Fruit fly (Drosophila melanogaster) whole organism, pupa: ENCODE data around the gene CG31717.

Experiments used
- CG10348 ChIP-seq: fragments of 200-800 bp; sonication (Bioruptor generic); IDR thresholded peaks from 2 replicates; pipeline ENCODE4 v1.3.6; 2022; ENCODE audit warnings: missing biosample characterization, missing genetic modification characterization
- CG12605 ChIP-seq: fragments of 200-800 bp; sonication (Bioruptor generic); IDR thresholded peaks from 2 replicates; pipeline ENCODE4 v1.3.6; 2022; ENCODE audit warnings: missing biosample characterization, missing genetic modification characterization
- CG13204 ChIP-seq: fragments of 200-800 bp; sonication (Bioruptor generic); optimal IDR thresholded peaks from 2 replicates; lab custom pipeline; 2018; ENCODE audit warnings: missing biosample characterization, mild to moderate bottlenecking, missing genetic modification characterization, moderate library complexity
- CG14655 ChIP-seq: fragments of 200-800 bp; sonication (Bioruptor generic); optimal IDR thresholded peaks from 3 replicates; lab custom pipeline; 2017; ENCODE audit warnings: mild to moderate bottlenecking, missing biosample characterization, missing genetic modification reagents, missing genetic modification characterization
- CG15710 ChIP-seq: fragments of 200-800 bp; sonication (Bioruptor generic); optimal IDR thresholded peaks from 2 replicates; lab custom pipeline; 2018; ENCODE audit warnings: missing biosample characterization, mild to moderate bottlenecking, missing genetic modification characterization, moderate library complexity
- CG17806 ChIP-seq: fragments of 200-800 bp; sonication (Bioruptor generic); optimal IDR thresholded peaks from 2 replicates; lab custom pipeline; 2018; ENCODE audit warnings: missing biosample characterization, mild to moderate bottlenecking, missing genetic modification characterization, moderate library complexity
- CG32121 ChIP-seq: fragments of 200-800 bp; sonication (Bioruptor generic); IDR thresholded peaks from 2 replicates; pipeline ENCODE4 v1.3.6; 2022; ENCODE audit warnings: missing biosample characterization, missing genetic modification characterization
- CG34367 ChIP-seq: fragments of 200-800 bp; sonication (Bioruptor generic); optimal IDR thresholded peaks from 2 replicates; lab custom pipeline; 2018; ENCODE audit warnings: missing biosample characterization, mild to moderate bottlenecking, missing genetic modification characterization
- CG4496 ChIP-seq: fragments of 200-800 bp; sonication (Bioruptor generic); IDR thresholded peaks from 3 replicates; pipeline ENCODE4 v1.3.6; 2022; ENCODE audit warnings: missing biosample characterization, missing genetic modification characterization
- CG8159 ChIP-seq: fragments of 200-800 bp; sonication (Bioruptor generic); optimal IDR thresholded peaks from 3 replicates; lab custom pipeline; 2018; ENCODE audit warnings: missing biosample characterization, mild to moderate bottlenecking, missing genetic modification characterization, moderate library complexity
- CG8301 ChIP-seq: fragments of 200-800 bp; sonication (Bioruptor generic); optimal IDR thresholded peaks from 2 replicates; lab custom pipeline; 2018; ENCODE audit warnings: missing biosample characterization, mild to moderate bottlenecking, missing genetic modification characterization
- CG9948 ChIP-seq: fragments of 200-800 bp; sonication (Bioruptor generic); optimal IDR thresholded peaks from 2 replicates; lab custom pipeline; 2018; ENCODE audit warnings: missing biosample characterization, mild to moderate bottlenecking, missing genetic modification characterization, moderate library complexity
- D1 ChIP-seq: fragments of 200-800 bp; sonication (Bioruptor generic); optimal IDR thresholded peaks from 2 replicates; lab custom pipeline; 2018; ENCODE audit warnings: missing biosample characterization, mild to moderate bottlenecking, missing genetic modification characterization, moderate library complexity
- EcR ChIP-seq: fragments of 200-800 bp; sonication (Bioruptor generic); optimal IDR thresholded peaks from 3 replicates; lab custom pipeline; 2019; ENCODE audit warnings: missing biosample characterization, missing genetic modification characterization, mild to moderate bottlenecking, moderate library complexity, missing genetic modification reagents
- Ets98B ChIP-seq: fragments of 200-800 bp; sonication (Bioruptor generic); IDR thresholded peaks from 2 replicates; pipeline ENCODE4 v1.3.6; 2022; ENCODE audit warnings: missing biosample characterization, missing genetic modification characterization
- Pif1A ChIP-seq: fragments of 200-800 bp; sonication (Bioruptor generic); optimal IDR thresholded peaks from 3 replicates; lab custom pipeline; 2016; ENCODE audit warnings: missing biosample characterization, missing genetic modification characterization
- Pif1B ChIP-seq: fragments of 200-800 bp; sonication (Bioruptor generic); optimal IDR thresholded peaks from 3 replicates; lab custom pipeline; 2016; ENCODE audit warnings: missing biosample characterization, missing genetic modification characterization
- Snoo ChIP-seq: fragments of 200-800 bp; sonication (Bioruptor generic); optimal IDR thresholded peaks from 3 replicates; lab custom pipeline; 2017; ENCODE audit warnings: missing biosample characterization, mild to moderate bottlenecking, missing genetic modification characterization, inconsistent platforms
- fd96Ca ChIP-seq: fragments of 200-800 bp; sonication (Bioruptor generic); IDR thresholded peaks from 3 replicates; pipeline ENCODE4 v1.3.6; 2022; ENCODE audit warnings: missing biosample characterization, missing genetic modification characterization
- gl ChIP-seq: fragments of 200-800 bp; sonication (Bioruptor generic); optimal IDR thresholded peaks from 2 replicates; lab custom pipeline; 2018; ENCODE audit warnings: missing biosample characterization, mild to moderate bottlenecking, missing genetic modification characterization
- rn ChIP-seq: fragments of 200-800 bp; sonication (Bioruptor generic); IDR thresholded peaks from 2 replicates; pipeline ENCODE4 v1.3.6; 2022; ENCODE audit warnings: missing biosample characterization, missing genetic modification characterization

The CG31717 gene

DNA sequence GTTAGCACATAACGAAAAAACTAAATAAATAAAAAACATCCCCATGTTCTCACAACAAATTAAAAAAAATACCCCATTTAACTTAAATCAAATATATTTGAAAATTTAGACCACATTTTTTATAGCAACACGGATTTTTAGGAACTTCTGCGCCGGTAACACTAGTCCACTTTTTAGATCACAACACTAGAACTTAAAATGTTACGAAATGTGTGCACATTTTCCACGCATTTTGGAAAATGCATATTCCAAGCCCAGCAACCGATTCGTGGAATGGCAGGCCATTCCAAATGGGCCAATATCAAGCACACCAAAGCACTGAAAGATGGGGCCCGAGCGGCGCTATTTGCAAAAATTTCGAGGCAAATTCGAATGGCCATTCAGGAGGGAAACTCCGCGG lies 18.2 kb downstream of the CG31717 start, which contains the start of gene CG4957:
TSS of gene CG4957 (plus strand) at position 185 of the 400 bp plus-strand sequence.
- TF ChIP-seq CG15710 (no peak), CG14655 (no peak), CG8301 (no peak), CG12605 (no peak), Ets98B (GFP tag; lab: Robert Waterston, UW) (no peak), CG9948 (tag; lab: Kevin White, UChicago) (no peak), Pif1A (GFP tag; lab: Kevin White, UChicago) (no peak), Pif1B (GFP tag; lab: Kevin White, UChicago) (no peak), CG32121 (no peak), CG8159 (tag; lab: Kevin White, UChicago) (no peak), fd96Ca (GFP tag; lab: Robert Waterston, UW) (no peak), CG34367 (tag; lab: Kevin White, UChicago) (no peak), CG4496 (GFP tag; lab: Robert Waterston, UW) (no peak), EcR (GFP tag; lab: Kevin White, UChicago) (no peak)
- TF ChIP-seq, all 21 proteins: peak for 0

dm6 chr2L:10269854-10270253 lies 19.3 kb downstream of the CG31717 start, which contains the start of gene Mulk:
Mulk (plus strand) TSS chr2L:10270051.
- TF ChIP-seq gl (tag; lab: Kevin White, UChicago) = no peak
- no peak for TF ChIP-seq CG12605
- no peak for TF ChIP-seq Ets98B (GFP tag; lab: Robert Waterston, UW)
- TF ChIP-seq CG8159 (tag; lab: Kevin White, UChicago) = no peak
- no peak for TF ChIP-seq CG4496 (GFP tag; lab: Robert Waterston, UW)
- TF ChIP-seq Snoo (tag; lab: Kevin White, UChicago) = no peak
- TF ChIP-seq fd96Ca (GFP tag; lab: Robert Waterston, UW) = no peak
- TF ChIP-seq CG34367 (tag; lab: Kevin White, UChicago) = no peak
- TF ChIP-seq CG14655 = no peak
- TF ChIP-seq Pif1B (GFP tag; lab: Kevin White, UChicago) = no peak
- no peak for TF ChIP-seq CG10348 (GFP tag; lab: Robert Waterston, UW)
- TF ChIP-seq CG32121 = no peak
- TF ChIP-seq CG9948 (tag; lab: Kevin White, UChicago) = no peak
- no peak for TF ChIP-seq rn (GFP tag; lab: Robert Waterston, UW)
- TF ChIP-seq Pif1A (GFP tag; lab: Kevin White, UChicago) = no peak
- TF ChIP-seq CG15710 = no peak
- TF ChIP-seq CG8301 = no peak
- no peak for TF ChIP-seq D1 (tag; lab: Kevin White, UChicago)
- TF ChIP-seq CG17806 = no peak

dm6 chr2L:10272224-10272623 lies 21.7 kb downstream of the CG31717 start, which contains the start of gene trk:
trk (minus strand) TSS chr2L:10272324.
- TF ChIP-seq fd96Ca (GFP tag; lab: Robert Waterston, UW) = no peak
- no peak for TF ChIP-seq CG14655
- TF ChIP-seq gl (tag; lab: Kevin White, UChicago) = no peak
- TF ChIP-seq CG9948 (tag; lab: Kevin White, UChicago) = no peak
- TF ChIP-seq Ets98B (GFP tag; lab: Robert Waterston, UW) = no peak
- TF ChIP-seq EcR (GFP tag; lab: Kevin White, UChicago) = no peak
- TF ChIP-seq CG32121 = no peak
- no peak for TF ChIP-seq CG4496 (GFP tag; lab: Robert Waterston, UW)
- no peak for TF ChIP-seq D1 (tag; lab: Kevin White, UChicago)
- no peak for TF ChIP-seq CG12605

DNA sequence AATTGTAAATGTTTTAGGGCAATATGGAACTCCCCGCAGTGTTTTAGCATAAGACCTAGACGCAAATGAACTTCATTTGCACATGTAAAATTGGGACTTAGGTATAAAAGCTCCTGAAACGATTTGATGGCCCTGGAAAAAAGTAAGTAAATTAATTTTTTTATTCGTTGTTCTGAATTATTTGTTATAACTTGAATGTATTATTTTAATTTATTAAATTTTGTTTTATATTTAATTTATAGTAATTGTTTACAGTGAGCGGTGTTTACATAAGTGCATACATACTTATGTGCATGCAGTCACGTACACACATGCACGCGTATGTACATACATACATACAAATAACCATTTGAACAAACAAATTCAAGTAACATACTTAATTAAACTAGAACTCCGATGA lies 25.9 kb downstream of the CG31717 start:
- TF ChIP-seq CG12605 (peak; percentile 64), D1 (tag; lab: Kevin White, UChicago) (no peak), CG34367 (tag; lab: Kevin White, UChicago) (no peak), fd96Ca (GFP tag; lab: Robert Waterston, UW) (no peak), CG17806 (peak; percentile 75), CG32121 (peak; percentile 64), CG9948 (tag; lab: Kevin White, UChicago) (no peak), CG4496 (GFP tag; lab: Robert Waterston, UW) (peak; percentile 67; the same call in 2 of the 3 replicates), CG15710 (peak; percentile 37), Pif1B (GFP tag; lab: Kevin White, UChicago) (no peak), Snoo (tag; lab: Kevin White, UChicago) (peak; percentile 45), CG13204 (GFP tag; lab: Kevin White, UChicago) (no peak), CG10348 (GFP tag; lab: Robert Waterston, UW) (no peak), gl (tag; lab: Kevin White, UChicago) (no peak), CG8301 (no peak), CG8159 (tag; lab: Kevin White, UChicago) (no peak), CG14655 (no peak), EcR (GFP tag; lab: Kevin White, UChicago) (no peak), rn (GFP tag; lab: Robert Waterston, UW) (no peak), Ets98B (GFP tag; lab: Robert Waterston, UW) (no peak; the same call in 1 of the 2 replicates), Pif1A (GFP tag; lab: Kevin White, UChicago) (no peak)

DNA sequence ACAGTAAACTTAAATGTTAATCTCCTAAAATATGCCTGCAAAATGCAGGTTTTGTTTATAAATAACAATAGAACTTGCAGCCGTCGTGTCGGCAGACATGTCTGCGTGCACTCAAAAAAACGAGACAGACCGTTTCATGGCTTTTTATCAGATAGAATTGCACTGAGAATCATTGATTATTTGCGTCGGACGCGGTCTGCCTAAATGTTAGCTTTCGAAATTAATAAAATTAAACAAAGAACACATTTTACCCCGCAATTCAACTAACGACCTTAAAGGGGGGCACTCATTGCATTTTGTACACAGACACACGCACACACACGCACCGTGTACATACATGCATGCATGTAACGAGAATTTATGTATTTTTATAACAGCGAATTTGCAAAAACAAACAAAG lies 26.3 kb downstream of the CG31717 start:
- TF ChIP-seq Ets98B (GFP tag; lab: Robert Waterston, UW) = no peak; the same call in 1 of the 2 replicates
- peak; percentile 46 for TF ChIP-seq Pif1B (GFP tag; lab: Kevin White, UChicago)
- peak; percentile 19; the same call in 1 of the 2 replicates for TF ChIP-seq CG12605
- TF ChIP-seq CG14655 = no peak
- TF ChIP-seq CG17806 = peak; percentile 32
- peak; percentile 27 for TF ChIP-seq CG32121
- peak; percentile 5 for TF ChIP-seq gl (tag; lab: Kevin White, UChicago)
- TF ChIP-seq Pif1A (GFP tag; lab: Kevin White, UChicago) = peak; percentile 74
- TF ChIP-seq rn (GFP tag; lab: Robert Waterston, UW) = peak; percentile 47; the same call in 1 of the 2 replicates
- TF ChIP-seq CG15710 = no peak
- TF ChIP-seq CG4496 (GFP tag; lab: Robert Waterston, UW) = peak; percentile 74
- TF ChIP-seq CG8159 (tag; lab: Kevin White, UChicago) = no peak
- TF ChIP-seq, all 21 proteins: peak for 8
